Worm (Caenorhabditis elegans): Measurements from ENCODE around the gene slc-46A.

Gene slc-46A

DNA sequence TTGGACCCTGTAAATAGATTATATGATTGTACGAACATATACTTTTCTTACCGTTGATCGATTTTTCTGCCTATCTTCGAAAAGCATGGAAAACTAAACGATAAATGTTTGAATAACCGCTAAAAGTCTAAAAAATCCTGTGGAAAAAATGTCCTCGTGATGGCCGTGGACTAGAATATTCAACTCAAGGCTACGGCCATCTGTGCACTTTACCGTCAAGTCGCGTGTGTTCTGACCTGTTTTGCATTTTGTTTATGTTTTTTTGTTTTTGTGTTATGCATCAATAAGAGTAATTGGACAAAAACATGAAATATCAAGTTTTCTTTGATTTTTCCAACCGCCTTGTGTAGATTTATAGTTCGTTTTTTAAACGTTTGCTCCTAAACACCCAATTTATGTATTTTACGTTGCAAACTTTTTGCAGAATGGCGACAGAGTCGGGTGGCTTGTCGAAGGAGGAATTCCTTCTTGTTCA is 45.1 kb downstream of the slc-46A start, which contains the start of the genes hda-6 and F41H10.4 (continued):
- no peak for TF ChIP-seq jun-1 (tag; optimal IDR thresholded peaks at IDR 0.05)
- no peak for TF ChIP-seq egl-27 (tag; optimal IDR thresholded peaks at IDR 0.05)
- peak; percentile 66 for TF ChIP-seq nhr-6 (tag; optimal IDR thresholded peaks at IDR 0.05)
- no peak for TF ChIP-seq ztf-11 (tag; optimal IDR thresholded peaks at IDR 0.05)
- TF ChIP-seq hif-1 (tag; optimal IDR thresholded peaks at IDR 0.05), result peak in 1 of 2 experiments; percentile 78
- peak; percentile 69 for TF ChIP-seq dve-1 (tag; optimal IDR thresholded peaks at IDR 0.05; ENCODE audit: insufficient read depth)

DNA sequence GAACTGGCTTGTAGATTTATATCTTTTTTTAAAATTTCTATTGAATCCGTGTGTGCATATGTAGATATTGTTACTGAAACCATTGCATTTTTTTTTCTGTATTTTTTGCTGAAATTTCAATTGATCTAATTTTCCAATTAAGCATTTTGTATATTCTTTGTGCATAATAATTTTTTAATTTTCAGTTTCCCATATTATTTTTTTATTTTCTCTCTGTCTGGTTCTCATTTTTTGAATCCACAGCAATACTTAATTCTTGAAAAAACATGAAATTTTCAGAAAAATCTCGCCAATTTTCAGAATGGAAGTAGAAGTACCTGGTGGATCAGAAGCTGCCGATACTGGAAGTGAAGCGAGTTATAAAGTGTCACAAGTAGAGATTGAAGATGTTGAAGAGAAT is 47.5 kb downstream of the slc-46A start, which contains the start of gene sand-1:
Gene sand-1, plus strand, starts transcription at position 301 of the 400 bp plus-strand sequence.
- TF ChIP-seq hlh-11 (tag; optimal IDR thresholded peaks at IDR 0.05), result no peak
- peak; percentile 14 for TF ChIP-seq ama-1 (optimal IDR thresholded peaks at IDR 0.05)

DNA sequence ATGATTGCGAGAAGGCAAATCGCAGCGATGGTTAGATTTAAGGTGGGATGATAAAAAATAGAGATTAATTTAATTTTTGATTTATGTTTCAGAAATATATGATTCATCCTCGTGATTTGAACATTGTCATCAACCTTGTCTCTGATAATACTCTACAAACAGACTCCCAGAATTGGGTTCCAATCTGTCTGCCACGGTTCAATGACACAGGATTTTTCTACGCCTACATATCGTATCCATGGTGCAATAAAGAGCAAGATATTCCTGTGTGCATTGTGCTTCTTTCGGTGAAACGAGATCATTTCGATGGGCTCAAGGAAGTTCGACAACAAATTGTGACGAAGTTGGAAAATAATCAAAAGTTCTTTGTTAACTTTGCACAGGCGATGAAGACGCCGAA is 48.8 kb downstream of the slc-46A start:
- TF ChIP-seq daf-16 (GFP tag; optimal IDR thresholded peaks at IDR 0.05), result no peak
- TF ChIP-seq daf-16 (tag; optimal IDR thresholded peaks at IDR 0.05), result no peak
- no peak for TF ChIP-seq saeg-2 (GFP tag; IDR thresholded peaks at IDR 0.05)
- TF ChIP-seq tra-1 (GFP tag; IDR thresholded peaks at IDR 0.05), result no peak
- TF ChIP-seq ceh-20 (GFP tag; IDR thresholded peaks at IDR 0.05), result no peak
- TF ChIP-seq ZK337.2 (GFP tag; IDR thresholded peaks at IDR 0.05), result no peak
- TF ChIP-seq spr-3 (GFP tag; optimal IDR thresholded peaks at IDR 0.05), result no peak
- TF ChIP-seq R02D3.7 (tag; optimal IDR thresholded peaks at IDR 0.05), result no peak
- TF ChIP-seq set-16 (GFP tag; IDR thresholded peaks at IDR 0.05), result no peak
- no peak for TF ChIP-seq sdz-12 (GFP tag; optimal IDR thresholded peaks at IDR 0.05)
- TF ChIP-seq mxl-2 (GFP tag; conservative IDR thresholded peaks at IDR 0.05), result no peak
- no peak for TF ChIP-seq duxl-1 (tag; optimal IDR thresholded peaks at IDR 0.05; ENCODE audit: poor library complexity)
- no peak for TF ChIP-seq lin-15B (tag; optimal IDR thresholded peaks at IDR 0.05)

DNA sequence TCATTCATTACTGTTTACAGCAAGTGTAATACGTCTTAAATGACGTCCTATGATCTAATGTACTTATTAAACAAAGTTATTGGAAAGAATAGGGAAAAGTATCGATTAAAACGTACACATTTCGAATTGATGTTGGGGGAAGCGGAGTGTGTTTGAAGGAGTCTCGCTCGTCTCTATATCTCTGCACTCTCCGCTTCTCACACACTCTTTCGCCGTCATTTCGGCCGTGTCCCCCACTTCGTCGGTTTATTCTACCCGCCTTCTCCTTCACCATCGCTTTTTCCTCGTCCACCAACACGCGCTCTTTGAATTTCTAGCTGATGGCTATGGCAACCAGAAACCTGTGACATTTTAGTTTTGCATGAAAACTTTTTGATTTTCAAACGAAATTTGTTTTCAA is 49.8 kb downstream of the slc-46A start:
- TF ChIP-seq dmd-8 (GFP tag; IDR thresholded peaks at IDR 0.05) (no peak), F49E8.2 (tag; optimal IDR thresholded peaks at IDR 0.05; ENCODE audit: borderline replicate concordance) (no peak), R02D3.7 (tag; optimal IDR thresholded peaks at IDR 0.05) (no peak), aly-2 (tag; optimal IDR thresholded peaks at IDR 0.05) (no peak), ZK337.2 (GFP tag; IDR thresholded peaks at IDR 0.05) (no peak), nhr-28 (tag; optimal IDR thresholded peaks at IDR 0.05) (peak; percentile 33), hif-1 (tag; optimal IDR thresholded peaks at IDR 0.05) (no peak), T26A8.4 (GFP tag; IDR thresholded peaks at IDR 0.05) (0 out of 2 replicates have a peak, but pooled peaks have one; percentile 33), tra-1 (GFP tag; IDR thresholded peaks at IDR 0.05) (no peak), rbr-2 (tag; optimal IDR thresholded peaks at IDR 0.05) (peak; percentile 41), ama-1 (optimal IDR thresholded peaks at IDR 0.05) (peak; percentile 21), lin-15B (tag; optimal IDR thresholded peaks at IDR 0.05) (no peak), gei-8 (GFP tag; optimal IDR thresholded peaks at IDR 0.05) (no peak), nhr-42 (GFP tag; IDR thresholded peaks at IDR 0.05) (no peak), dmd-6 (GFP tag; IDR thresholded peaks at IDR 0.05) (no peak), ZK546.5 (tag; optimal IDR thresholded peaks at IDR 0.05) (no peak), mep-1 (tag; optimal IDR thresholded peaks at IDR 0.05) (peak; percentile 35), zip-11 (GFP tag; IDR thresholded peaks at IDR 0.05) (no peak), nhr-77 (tag; optimal IDR thresholded peaks at IDR 0.05) (no peak), spr-3 (GFP tag; optimal IDR thresholded peaks at IDR 0.05) (no peak), egl-27 (tag; optimal IDR thresholded peaks at IDR 0.05) (no peak), spr-1 (tag; optimal IDR thresholded peaks at IDR 0.05) (no peak), jun-1 (tag; optimal IDR thresholded peaks at IDR 0.05) (no peak), zfp-2 (tag; optimal IDR thresholded peaks at IDR 0.05) (no peak), T20F7.1 (GFP tag; optimal IDR thresholded peaks at IDR 0.05) (no peak), dmd-9 (GFP tag; IDR thresholded peaks at IDR 0.05) (no peak), lim-7 (GFP tag; IDR thresholded peaks at IDR 0.05) (no peak), nhr-237 (tag; optimal IDR thresholded peaks at IDR 0.05) (no peak), madf-9 (GFP tag; conservative IDR thresholded peaks at IDR 0.05) (no peak), pha-4 (GFP tag; IDR thresholded peaks at IDR 0.05) (no peak), pha-4 (tag; optimal IDR thresholded peaks at IDR 0.05) (no peak), Y5F2A.4 (GFP tag; optimal IDR thresholded peaks at IDR 0.05) (no peak), pqm-1 (tag; optimal IDR thresholded peaks at IDR 0.05) (no peak), ceh-32 (tag; optimal IDR thresholded peaks at IDR 0.05; ENCODE audit: poor library complexity) (no peak), ceh-20 (GFP tag; IDR thresholded peaks at IDR 0.05) (no peak)

Data from whole organism, L4 larva.